Fruit fly (Drosophila melanogaster) whole organism, embryonic: ENCODE measurements around the gene CG10038.

Source experiments
- Ada2b ChIP-seq: fragments of 200-800 bp; sonication (Bioruptor generic); IDR thresholded peaks from 2 replicates; pipeline ENCODE4 v1.3.6; 2022; ENCODE audit warnings: missing biosample characterization, missing genetic modification characterization
- CG11093 ChIP-seq: fragments of 200-800 bp; sonication (Bioruptor generic); IDR thresholded peaks from 3 replicates; pipeline ENCODE4 v1.3.6; 2022; ENCODE audit warnings: missing biosample characterization, missing genetic modification characterization
- CG15269 ChIP-seq: fragments of 200-800 bp; sonication (Bioruptor generic); optimal IDR thresholded peaks from 2 replicates; lab custom pipeline; 2018; ENCODE audit warnings: missing biosample characterization, mild to moderate bottlenecking, missing genetic modification characterization, moderate library complexity
- CG31224 ChIP-seq: fragments of 200-800 bp; sonication (Bioruptor generic); IDR thresholded peaks from 2 replicates; pipeline ENCODE4 v1.3.6; 2022; ENCODE audit warnings: missing biosample characterization, missing genetic modification characterization
- YL-1 ChIP-seq: fragments of 200-800 bp; sonication (Bioruptor generic); optimal IDR thresholded peaks from 3 replicates; lab custom pipeline; 2017; ENCODE audit warnings: missing biosample characterization, mild to moderate bottlenecking, missing genetic modification characterization

DNA sequence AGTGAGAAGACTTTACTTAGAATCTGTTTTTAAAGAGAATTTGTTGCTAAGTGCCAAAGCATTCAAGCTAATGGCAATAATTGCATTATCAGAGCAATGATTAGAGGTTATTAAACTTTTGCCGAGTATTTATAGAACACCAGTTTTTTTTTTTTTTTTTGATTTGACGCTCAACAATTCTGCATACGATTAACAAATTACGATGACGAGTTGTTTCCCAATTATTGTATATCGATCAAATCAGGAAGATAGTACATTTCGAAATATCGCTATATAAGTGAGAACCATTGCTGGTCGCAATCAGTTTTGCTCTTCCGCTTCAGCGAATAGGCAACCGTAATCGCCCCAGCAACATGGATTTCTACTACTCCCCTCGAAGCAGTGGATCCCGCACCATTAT is 23.4 kb upstream of the CG10038 start, which contains the start of gene GstD4:
- no peak for TF ChIP-seq CG31224 (GFP tag; lab: Robert Waterston, UW)
- TF ChIP-seq CG11093, result no peak
- no peak for TF ChIP-seq Ada2b (GFP tag; lab: Robert Waterston, UW)
- no peak for TF ChIP-seq CG15269 (tag; lab: Kevin White, UChicago)
- TF ChIP-seq YL-1 (GFP tag; lab: Kevin White, UChicago), result no peak
